Fruit fly (Drosophila melanogaster) whole organism, pupa: ENCODE measurements around the gene Cypl.

ENCODE experiments used
- CG14655 ChIP-seq: fragments of 200-800 bp; sonication (Bioruptor generic); optimal IDR thresholded peaks from 3 replicates; lab custom pipeline; 2017; ENCODE audit warnings: mild to moderate bottlenecking, missing biosample characterization, missing genetic modification reagents, missing genetic modification characterization
- CG17806 ChIP-seq: fragments of 200-800 bp; sonication (Bioruptor generic); optimal IDR thresholded peaks from 2 replicates; lab custom pipeline; 2018; ENCODE audit warnings: missing biosample characterization, mild to moderate bottlenecking, missing genetic modification characterization, moderate library complexity
- CG4496 ChIP-seq: fragments of 200-800 bp; sonication (Bioruptor generic); IDR thresholded peaks from 3 replicates; pipeline ENCODE4 v1.3.6; 2022; ENCODE audit warnings: missing biosample characterization, missing genetic modification characterization
- CG8159 ChIP-seq: fragments of 200-800 bp; sonication (Bioruptor generic); optimal IDR thresholded peaks from 3 replicates; lab custom pipeline; 2018; ENCODE audit warnings: missing biosample characterization, mild to moderate bottlenecking, missing genetic modification characterization, moderate library complexity
- Pif1A ChIP-seq: fragments of 200-800 bp; sonication (Bioruptor generic); optimal IDR thresholded peaks from 3 replicates; lab custom pipeline; 2016; ENCODE audit warnings: missing biosample characterization, missing genetic modification characterization

DNA sequence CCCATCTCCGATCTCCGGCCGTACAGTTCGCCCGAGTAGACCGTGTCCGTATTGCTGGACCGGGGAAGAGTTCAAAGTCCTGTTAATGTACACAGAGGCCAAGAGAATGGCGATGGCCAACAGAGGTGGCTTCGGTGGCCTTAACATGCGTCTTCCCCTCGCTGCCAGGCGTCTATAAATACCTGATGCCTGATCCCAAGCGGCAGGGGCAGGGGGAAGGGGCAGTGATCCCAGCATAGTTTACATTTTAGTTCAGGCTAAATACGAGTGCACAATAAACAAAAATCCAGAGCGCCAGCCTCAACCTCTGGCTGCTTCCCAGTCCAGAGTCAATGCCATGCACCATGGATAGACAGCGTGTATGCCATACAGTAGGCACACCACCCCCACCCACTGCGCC, 45.1 kb upstream of the Cypl start:
- TF ChIP-seq CG17806 (tag; lab: Kevin White, UChicago) (no peak), CG8159 (tag; lab: Kevin White, UChicago) (no peak), CG14655 (GFP tag; lab: Kevin White, UChicago) (no peak), Pif1A (GFP tag; lab: Kevin White, UChicago) (no peak), CG4496 (no peak)
